Worm (Caenorhabditis elegans): ENCODE results near the gene C09G12.5.

DNA sequence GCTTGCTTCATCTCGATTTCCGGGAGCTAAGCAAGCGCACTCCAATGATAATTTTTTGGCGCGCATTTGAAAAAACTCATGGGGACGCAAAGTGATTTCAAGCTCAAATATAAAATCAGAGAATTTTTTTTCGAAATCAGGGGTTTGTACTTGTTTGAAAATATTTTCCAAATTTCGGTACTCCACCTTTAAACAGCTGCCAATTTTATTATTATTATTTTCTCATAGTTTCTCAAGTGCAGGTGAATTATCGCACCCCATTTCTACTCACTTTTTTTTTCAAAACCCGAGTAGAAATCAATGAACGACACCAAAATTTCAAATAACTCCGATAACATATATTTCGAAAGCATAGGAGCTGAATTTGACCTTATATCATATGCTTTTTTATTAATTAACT, 25.0 kb downstream of the C09G12.5 start, which contains the start of gene srz-83:
- no peak for TF ChIP-seq nfya-1 (tag; optimal IDR thresholded peaks at IDR 0.05; ENCODE audit: insufficient read depth)
- TF ChIP-seq elt-3 (tag; optimal IDR thresholded peaks at IDR 0.05), result no peak
- TF ChIP-seq lin-39 (tag; optimal IDR thresholded peaks at IDR 0.05), result no peak
- no peak for TF ChIP-seq nhr-25 (tag; optimal IDR thresholded peaks at IDR 0.05)
- no peak for TF ChIP-seq sea-2 (GFP tag; optimal IDR thresholded peaks at IDR 0.05)
- TF ChIP-seq ama-1 (optimal IDR thresholded peaks at IDR 0.05), result no peak
- no peak for TF ChIP-seq lin-15B (tag; optimal IDR thresholded peaks at IDR 0.05)
- TF ChIP-seq nhr-237 (tag; optimal IDR thresholded peaks at IDR 0.05), result no peak
- no peak for TF ChIP-seq ceh-16 (tag; optimal IDR thresholded peaks at IDR 0.05)
- TF ChIP-seq pqm-1 (tag; optimal IDR thresholded peaks at IDR 0.05), result no peak
- TF ChIP-seq jun-1 (tag; optimal IDR thresholded peaks at IDR 0.05), result no peak
- no peak for TF ChIP-seq egl-27 (tag; optimal IDR thresholded peaks at IDR 0.05)

Data from whole organism, L3 larva.